Fruit fly (Drosophila melanogaster): ENCODE results near the gene CG11068.
A peak's percentile ranks its signal among the peaks of the same experiment; 100 is the strongest.

The CG11068 gene

DNA sequence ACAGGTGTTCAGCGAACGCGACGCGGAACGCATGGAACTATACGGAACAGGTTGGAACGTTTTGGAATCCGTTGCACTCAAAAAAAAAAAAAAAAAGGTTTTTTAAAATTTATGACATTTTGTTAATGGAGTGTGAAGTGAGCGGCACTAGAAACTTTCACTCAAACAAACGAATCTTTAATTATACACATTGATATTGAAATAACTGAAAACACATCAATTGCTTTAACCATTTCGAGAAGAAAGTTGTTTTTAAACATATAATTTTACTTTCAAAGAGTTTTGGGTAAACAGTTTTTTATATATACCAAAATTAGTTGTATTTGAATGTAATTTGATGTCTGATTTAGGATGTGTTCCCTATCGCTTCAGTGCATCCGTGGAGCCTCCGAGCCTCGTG is 43.9 kb upstream of the CG11068 start:
- TF ChIP-seq jim (GFP tag; optimal IDR thresholded peaks at IDR 0.05) = no peak
- TF ChIP-seq h (GFP tag; optimal IDR thresholded peaks at IDR 0.05) = no peak
- TF ChIP-seq lola (GFP tag; optimal IDR thresholded peaks at IDR 0.05) = no peak
- TF ChIP-seq Dfd (GFP tag; optimal IDR thresholded peaks at IDR 0.05) = no peak
- TF ChIP-seq OdsH (GFP tag; optimal IDR thresholded peaks at IDR 0.05) = no peak
- TF ChIP-seq fru (GFP tag; optimal IDR thresholded peaks at IDR 0.05) = no peak
- TF ChIP-seq CrebA (GFP tag; optimal IDR thresholded peaks at IDR 0.05; ENCODE audit: borderline replicate concordance) = no peak
- TF ChIP-seq Hr78 (GFP tag; optimal IDR thresholded peaks at IDR 0.05) = no peak
- TF ChIP-seq br (GFP tag; optimal IDR thresholded peaks at IDR 0.05) = no peak
- no peak for TF ChIP-seq ey (GFP tag; optimal IDR thresholded peaks at IDR 0.05)
- TF ChIP-seq CG9705 (GFP tag; optimal IDR thresholded peaks at IDR 0.05) = no peak

- TF ChIP-seq lola (GFP tag; optimal IDR thresholded peaks at IDR 0.05) (no peak), ey (GFP tag; optimal IDR thresholded peaks at IDR 0.05) (no peak), dsf (GFP tag; optimal IDR thresholded peaks at IDR 0.05; ENCODE audit: borderline replicate concordance) (no peak), psq (GFP tag; optimal IDR thresholded peaks at IDR 0.05) (no peak), Sp1 (GFP tag; optimal IDR thresholded peaks at IDR 0.05) (no peak), HLH106 (tag; optimal IDR thresholded peaks at IDR 0.05) (no peak), Mio (GFP tag; optimal IDR thresholded peaks at IDR 0.05) (no peak), N (GFP tag; optimal IDR thresholded peaks at IDR 0.05) (no peak), fru (GFP tag; optimal IDR thresholded peaks at IDR 0.05) (no peak), h (GFP tag; optimal IDR thresholded peaks at IDR 0.05) (no peak), woc (GFP tag; optimal IDR thresholded peaks at IDR 0.05) (no peak), dmrt93B (GFP tag; optimal IDR thresholded peaks at IDR 0.05) (no peak), Rel (GFP tag; optimal IDR thresholded peaks at IDR 0.05) (no peak), Rel (tag; optimal IDR thresholded peaks at IDR 0.05) (no peak), sage (GFP tag; optimal IDR thresholded peaks at IDR 0.05) (no peak), OdsH (GFP tag; optimal IDR thresholded peaks at IDR 0.05) (no peak), rgr (GFP tag; optimal IDR thresholded peaks at IDR 0.05) (no peak), pan (optimal IDR thresholded peaks at IDR 0.05) (no peak)
Measured at dm6 chrX:13923286-13923685, 31.8 kb upstream of the CG11068 start.

DNA sequence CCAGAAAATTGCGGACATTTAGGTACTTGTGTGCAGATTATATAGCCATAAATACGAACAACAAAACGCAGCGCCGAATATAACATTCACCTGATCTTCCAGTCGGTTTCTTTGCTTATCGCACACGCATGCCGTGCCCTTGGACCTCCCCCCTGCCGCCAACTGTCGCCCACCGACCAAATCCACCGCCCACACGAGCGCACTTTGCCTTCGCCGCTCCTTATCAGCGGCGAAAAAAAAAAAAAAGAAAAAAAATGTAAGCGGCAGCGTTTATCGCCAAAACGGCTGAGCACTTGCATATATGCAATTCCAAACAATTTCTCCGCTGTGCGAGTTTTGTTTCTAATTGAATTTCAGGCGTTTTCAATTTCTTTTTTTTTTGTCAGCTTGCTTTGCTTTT is 23.6 kb upstream of the CG11068 start:
- peak; percentile 27 for TF ChIP-seq h (GFP tag; optimal IDR thresholded peaks at IDR 0.05)
- TF ChIP-seq Rel (GFP tag; optimal IDR thresholded peaks at IDR 0.05) = peak; percentile 23
- TF ChIP-seq Rel (tag; optimal IDR thresholded peaks at IDR 0.05) = peak; percentile 14
- no peak for TF ChIP-seq ey (GFP tag; optimal IDR thresholded peaks at IDR 0.05)
- TF ChIP-seq Hnf4 (GFP tag; optimal IDR thresholded peaks at IDR 0.05) = peak; percentile 46

- TF ChIP-seq Myc (optimal IDR thresholded peaks at IDR 0.05) = peak; percentile 10
- no peak for TF ChIP-seq GATAd (GFP tag; optimal IDR thresholded peaks at IDR 0.05)
- TF ChIP-seq Mio (GFP tag; optimal IDR thresholded peaks at IDR 0.05) = no peak
- no peak for TF ChIP-seq Rel (GFP tag; optimal IDR thresholded peaks at IDR 0.05)
- no peak for TF ChIP-seq Rel (tag; optimal IDR thresholded peaks at IDR 0.05)
- peak; percentile 62 for TF ChIP-seq pan (optimal IDR thresholded peaks at IDR 0.05)
Measured at dm6 chrX:13932794-13933620, 22.0 kb upstream of the CG11068 start.

DNA sequence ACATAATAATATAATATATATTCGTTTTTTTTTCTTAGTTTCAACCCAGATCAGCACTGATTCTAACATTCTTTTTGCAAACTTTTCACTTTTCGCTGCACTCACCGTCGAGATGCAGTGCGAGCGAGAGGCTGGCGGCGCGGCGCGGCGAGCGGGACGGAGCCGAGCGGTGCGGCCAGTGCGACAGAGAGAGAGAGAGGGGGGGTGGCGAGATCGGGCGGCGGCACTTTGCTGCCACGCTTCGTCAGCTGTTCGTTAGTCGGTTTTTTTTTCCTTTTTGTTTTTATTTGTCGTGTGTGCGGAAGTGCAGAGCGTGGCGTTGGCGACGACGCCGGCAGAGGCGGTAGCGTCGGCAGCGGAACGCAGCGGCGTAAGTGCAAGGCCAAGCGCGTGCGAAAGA is 21.2 kb upstream of the CG11068 start:
- TF ChIP-seq OdsH (GFP tag; optimal IDR thresholded peaks at IDR 0.05) (no peak), dsf (GFP tag; optimal IDR thresholded peaks at IDR 0.05; ENCODE audit: borderline replicate concordance) (no peak), CG9705 (GFP tag; optimal IDR thresholded peaks at IDR 0.05) (no peak), foxo (GFP tag; optimal IDR thresholded peaks at IDR 0.05) (no peak), dmrt93B (GFP tag; optimal IDR thresholded peaks at IDR 0.05) (no peak), sage (GFP tag; optimal IDR thresholded peaks at IDR 0.05) (no peak), lola (GFP tag; optimal IDR thresholded peaks at IDR 0.05) (no peak), pan (optimal IDR thresholded peaks at IDR 0.05) (no peak), psq (GFP tag; optimal IDR thresholded peaks at IDR 0.05) (no peak), dl (GFP tag; optimal IDR thresholded peaks at IDR 0.05; ENCODE audit: insufficient read depth in 1 of 2, partially characterized antibody in 2 of 2) (no peak), h (GFP tag; optimal IDR thresholded peaks at IDR 0.05) (no peak), usp (GFP tag; optimal IDR thresholded peaks at IDR 0.05) (no peak)
